Fruit fly (Drosophila melanogaster) whole organism, embryonic: ENCODE results near the gene pyd.

Experiments
- Awh ChIP-seq: fragments of 200-800 bp; sonication (Bioruptor generic); IDR thresholded peaks from 2 replicates; pipeline ENCODE4, ENCODE4 v1.3.6; 2022; ENCODE audit warnings: missing biosample characterization, missing genetic modification characterization
- Blimp-1 ChIP-seq: fragments of 200-800 bp; sonication (Bioruptor generic); optimal IDR thresholded peaks from 3 replicates; lab custom pipeline; 2018; ENCODE audit warnings: missing biosample characterization, missing genetic modification characterization, mild to moderate bottlenecking, moderate library complexity, missing genetic modification reagents
- CG10462 ChIP-seq: fragments of 200-800 bp; sonication (Bioruptor generic); optimal IDR thresholded peaks from 2 replicates; lab custom pipeline; 2016; ENCODE audit warnings: missing biosample characterization, missing genetic modification characterization
- CG10565 ChIP-seq: fragments of 200-800 bp; sonication (Bioruptor generic); optimal IDR thresholded peaks from 3 replicates; lab custom pipeline; 2016; ENCODE audit warnings: missing biosample characterization, mild to moderate bottlenecking, missing genetic modification characterization
- CG13894 ChIP-seq: fragments of 200-800 bp; sonication (Bioruptor generic); optimal IDR thresholded peaks from 3 replicates; lab custom pipeline; 2018; ENCODE audit warnings: missing biosample characterization, mild to moderate bottlenecking, missing genetic modification characterization, moderate library complexity
- CG15601 ChIP-seq: fragments of 200-800 bp; sonication (Bioruptor generic); optimal IDR thresholded peaks from 3 replicates; lab custom pipeline; 2019; ENCODE audit warnings: missing biosample characterization, mild to moderate bottlenecking, missing genetic modification characterization, moderate library complexity
- CG2199 ChIP-seq: fragments of 200-800 bp; sonication (Bioruptor generic); IDR thresholded peaks from 3 replicates; pipeline ENCODE4 v1.3.6; 2022; ENCODE audit warnings: missing biosample characterization, missing genetic modification characterization
- CG2202 ChIP-seq: fragments of 200-800 bp; sonication (Bioruptor generic); optimal IDR thresholded peaks from 2 replicates; lab custom pipeline; 2018; ENCODE audit warnings: missing biosample characterization, mild to moderate bottlenecking, missing genetic modification characterization
- CG2889 ChIP-seq: fragments of 200-800 bp; sonication (Bioruptor generic); IDR thresholded peaks from 3 replicates; pipeline ENCODE4 v1.3.6; 2022; ENCODE audit warnings: missing biosample characterization, missing genetic modification characterization
- CG32772 ChIP-seq: fragments of 200-800 bp; sonication (Bioruptor generic); IDR thresholded peaks from 2 replicates; pipeline ENCODE4 v1.3.6; 2022; ENCODE audit warnings: missing biosample characterization, missing genetic modification characterization
- CG33557 ChIP-seq: fragments of 200-800 bp; sonication (Bioruptor generic); optimal IDR thresholded peaks from 2 replicates; lab custom pipeline; 2019; ENCODE audit warnings: missing biosample characterization, mild to moderate bottlenecking, missing genetic modification characterization, moderate library complexity
- CG4404 ChIP-seq: fragments of 200-800 bp; sonication (Bioruptor generic); IDR thresholded peaks from 2 replicates; pipeline ENCODE4 v1.3.6; 2022; ENCODE audit warnings: missing biosample characterization, missing genetic modification characterization
- CG4707 ChIP-seq: fragments of 200-800 bp; sonication (Bioruptor generic); optimal IDR thresholded peaks from 2 replicates; lab custom pipeline; 2018; ENCODE audit warnings: missing biosample characterization, mild to moderate bottlenecking, missing genetic modification characterization, moderate library complexity
- CG6254 ChIP-seq: fragments of 200-800 bp; sonication (Bioruptor generic); optimal IDR thresholded peaks from 3 replicates; lab custom pipeline; 2017; ENCODE audit warnings: mild to moderate bottlenecking, missing biosample characterization, missing genetic modification reagents, missing genetic modification characterization
- CG9215 ChIP-seq: fragments of 200-800 bp; sonication (Bioruptor generic); IDR thresholded peaks from 2 replicates; pipeline ENCODE4 v1.3.6; 2022; ENCODE audit warnings: missing biosample characterization, missing genetic modification characterization
- CkIIα-i1 ChIP-seq: fragments of 200-800 bp; sonication (Bioruptor generic); IDR thresholded peaks from 2 replicates; pipeline ENCODE4 v1.3.6; 2022; ENCODE audit warnings: missing biosample characterization, missing genetic modification characterization
- D19A ChIP-seq: fragments of 200-800 bp; optimal IDR thresholded peaks from 3 replicates; lab custom pipeline; 2019; ENCODE audit warnings: missing biosample characterization, mild to moderate bottlenecking, missing genetic modification characterization, moderate library complexity
- Dll ChIP-seq: fragments of 200-800 bp; sonication (Bioruptor generic); IDR thresholded peaks from 4 replicates; pipeline ENCODE4 v1.3.6; 2022; ENCODE audit warnings: missing biosample characterization, missing genetic modification characterization; ENCODE audit not compliant: partially characterized antibody
- Dref ChIP-seq: fragments of 200-800 bp; sonication (Bioruptor generic); IDR thresholded peaks from 2 replicates; pipeline ENCODE4 v1.3.6; 2022; ENCODE audit warnings: missing biosample characterization, missing genetic modification characterization
- Drgx ChIP-seq: fragments of 200-800 bp; sonication (Bioruptor generic); IDR thresholded peaks from 2 replicates; pipeline ENCODE4 v1.3.6; 2022; ENCODE audit warnings: missing biosample characterization, missing genetic modification characterization
- Fer2 ChIP-seq: fragments of 200-800 bp; sonication (Bioruptor generic); optimal IDR thresholded peaks from 2 replicates; lab custom pipeline; 2018; ENCODE audit warnings: missing biosample characterization, mild to moderate bottlenecking, missing genetic modification characterization, moderate library complexity
- H2.0 ChIP-seq: fragments of 200-800 bp; sonication (Bioruptor generic); IDR thresholded peaks from 2 replicates; pipeline ENCODE4 v1.3.6; 2022; ENCODE audit warnings: missing biosample characterization, missing genetic modification characterization
- HLHmδ ChIP-seq: fragments of 200-800 bp; sonication (Bioruptor generic); optimal IDR thresholded peaks from 2 replicates; lab custom pipeline; 2018; ENCODE audit warnings: missing biosample characterization, mild to moderate bottlenecking, missing genetic modification characterization, moderate library complexity
- Med ChIP-seq: fragments of 200-800 bp; sonication (Bioruptor generic); peaks from one replicate; lab custom pipeline; 2016; ENCODE audit warnings: missing biosample characterization, missing genetic modification characterization, mild to moderate bottlenecking, inconsistent platforms, moderate library complexity
- Opbp ChIP-seq: fragments of 200-800 bp; sonication (Bioruptor generic); IDR thresholded peaks from 3 replicates; pipeline ENCODE4 v1.3.6; 2022; ENCODE audit warnings: missing biosample characterization, missing genetic modification characterization; ENCODE audit not compliant: partially characterized antibody
- Rfx ChIP-seq: fragments of 200-800 bp; sonication (Bioruptor generic); IDR thresholded peaks from 2 replicates; pipeline ENCODE4 v1.3.6; 2022; ENCODE audit warnings: missing biosample characterization, missing genetic modification characterization
- Trl ChIP-seq, 3 experiments: fragments of >200 bp in 2 of 3; fragments of 200-800 bp in 1 of 3; sonication (Bioruptor generic) in 1 of 3; optimal IDR thresholded peaks; 2 replicates in 1 of 3; 3 replicates in 2 of 3; lab custom pipeline; 2016 to 2017; ENCODE audit warnings: missing biosample characterization in 1 of 3, missing genetic modification characterization in 1 of 3
- Usf ChIP-seq: fragments of 200-800 bp; sonication (Bioruptor generic); optimal IDR thresholded peaks from 2 replicates; lab custom pipeline; 2017; ENCODE audit warnings: missing genotype, missing biosample characterization, missing genetic modification characterization
- bcd ChIP-seq: fragments of 200-800 bp; sonication (Bioruptor generic); optimal IDR thresholded peaks from 2 replicates; lab custom pipeline; 2017; ENCODE audit warnings: missing biosample characterization, mild to moderate bottlenecking, missing genetic modification characterization
- bsh ChIP-seq, 2 experiments: fragments of 200-800 bp; sonication (Bioruptor generic); optimal IDR thresholded peaks; 2 replicates each; lab custom pipeline; 2017 to 2018; ENCODE audit warnings: mild to moderate bottlenecking in 2 of 2, missing biosample characterization in 2 of 2, missing genetic modification characterization in 2 of 2, moderate library complexity in 1 of 2
- ci ChIP-seq: fragments of 200-800 bp; sonication (Bioruptor generic); IDR thresholded peaks from 3 replicates; pipeline ENCODE4 v1.3.6; 2022; ENCODE audit warnings: missing biosample characterization, missing genetic modification characterization
- emc ChIP-seq: fragments of 200-800 bp; sonication (Bioruptor generic); optimal IDR thresholded peaks from 2 replicates; lab custom pipeline; 2016; ENCODE audit warnings: missing biosample characterization, missing genetic modification characterization
- gcm ChIP-seq: fragments of 200-800 bp; sonication (Bioruptor generic); optimal IDR thresholded peaks from 2 replicates; lab custom pipeline; 2019; ENCODE audit warnings: missing biosample characterization, mild to moderate bottlenecking, missing genetic modification characterization, moderate library complexity
- h ChIP-seq: fragments of >200 bp; optimal IDR thresholded peaks from 2 replicates; lab custom pipeline; 2017
- hbn ChIP-seq: fragments of 200-800 bp; sonication (Bioruptor generic); IDR thresholded peaks from 2 replicates; pipeline ENCODE4 v1.3.6; 2022; ENCODE audit warnings: missing biosample characterization, missing genetic modification characterization; ENCODE audit not compliant: partially characterized antibody
- kni ChIP-seq: fragments of 200-800 bp; sonication (Bioruptor generic); optimal IDR thresholded peaks from 3 replicates; lab custom pipeline; 2017; ENCODE audit warnings: mild to moderate bottlenecking, missing biosample characterization, missing genetic modification reagents, missing genetic modification characterization
- lov ChIP-seq, 2 experiments: fragments of 200-800 bp in 1 of 2; fragments of >200 bp in 1 of 2; sonication (Bioruptor generic) in 1 of 2; IDR thresholded peaks in 1 of 2; optimal IDR thresholded peaks in 1 of 2; 2 replicates in 1 of 2; 3 replicates in 1 of 2; pipeline versions ENCODE4 v1.3.6 to Lab custom; 2017 to 2022; ENCODE audit warnings: missing biosample characterization in 1 of 2, missing genetic modification characterization in 1 of 2
- mld ChIP-seq: fragments of 200-800 bp; sonication (Bioruptor generic); IDR thresholded peaks from 3 replicates; pipeline ENCODE4 v1.3.6; 2022; ENCODE audit warnings: missing biosample characterization, missing genetic modification characterization; ENCODE audit not compliant: partially characterized antibody
- nom ChIP-seq: fragments of 200-800 bp; sonication (Bioruptor generic); optimal IDR thresholded peaks from 2 replicates; lab custom pipeline; 2017; ENCODE audit warnings: missing biosample characterization, missing genetic modification characterization, mild to moderate bottlenecking, moderate library complexity, missing genetic modification reagents
- peb ChIP-seq: fragments of 200-800 bp; sonication (Bioruptor generic); IDR thresholded peaks from 2 replicates; pipeline ENCODE4 v1.3.6; 2022; ENCODE audit warnings: missing biosample characterization, missing genetic modification characterization
- pzg ChIP-seq: fragments of 200-800 bp; sonication (Bioruptor generic); optimal IDR thresholded peaks from 3 replicates; lab custom pipeline; 2018; ENCODE audit warnings: missing biosample characterization, mild to moderate bottlenecking, missing genetic modification characterization, moderate library complexity
- sisA ChIP-seq: fragments of 200-800 bp; sonication (Bioruptor generic); IDR thresholded peaks from 2 replicates; pipeline ENCODE4 v1.3.6; 2022; ENCODE audit warnings: missing biosample characterization, missing genetic modification characterization
- sqz ChIP-seq: fragments of 200-800 bp; sonication (Bioruptor generic); optimal IDR thresholded peaks from 3 replicates; lab custom pipeline; 2018; ENCODE audit warnings: missing biosample characterization, mild to moderate bottlenecking, missing genetic modification characterization
- vvl ChIP-seq: fragments of 200-800 bp; sonication (Bioruptor generic); IDR thresholded peaks from 2 replicates; pipeline ENCODE4 v1.3.6; 2022; ENCODE audit warnings: missing biosample characterization, missing genetic modification characterization
- yki ChIP-seq: fragments of >200 bp; optimal IDR thresholded peaks from 3 replicates; lab custom pipeline; 2018
- z ChIP-seq: fragments of 200-800 bp; sonication (Bioruptor generic); IDR thresholded peaks from 3 replicates; pipeline ENCODE4 v1.3.6; 2022; ENCODE audit warnings: missing biosample characterization, missing genetic modification characterization
- zen2 ChIP-seq: fragments of 200-800 bp; sonication (Bioruptor generic); IDR thresholded peaks from 3 replicates; pipeline ENCODE4 v1.3.6; 2022; ENCODE audit warnings: missing biosample characterization, missing genetic modification characterization; ENCODE audit not compliant: partially characterized antibody
- zfh2 ChIP-seq: fragments of 200-800 bp; sonication (Bioruptor generic); optimal IDR thresholded peaks from 2 replicates; lab custom pipeline; 2016; ENCODE audit warnings: missing biosample characterization, missing genetic modification characterization

Gene pyd

dm6 chr3R:8792463-8793175 is 139.1 kb downstream of the pyd start:
- TF ChIP-seq z (GFP tag; lab: Robert Waterston, UW) (peak; percentile 89), bsh (GFP tag; optimal IDR thresholded peaks at IDR 0.05; lab: Kevin White, UChicago) (peak in 1 of 2 experiments; percentile 84), peb (GFP tag; lab: Robert Waterston, UW) (no peak), mld (GFP tag; lab: Robert Waterston, UW) (no peak), CG33557 (GFP tag; lab: Kevin White, UChicago) (no peak), Dref (GFP tag; lab: Robert Waterston, UW) (no peak), zfh2 (GFP tag; lab: Kevin White, UChicago) (no peak), CG2889 (no peak), h (lab: Kevin White, UChicago) (no peak), CG6254 (GFP tag; lab: Kevin White, UChicago) (no peak), emc (no peak), Awh (GFP tag; lab: Robert Waterston, UW) (no peak), CkIIα-i1 (GFP tag; lab: Robert Waterston, UW) (no peak), yki (lab: Kevin White, UChicago) (peak; percentile 36), sqz (GFP tag; lab: Kevin White, UChicago) (peak; percentile 64), CG13894 (tag; lab: Kevin White, UChicago) (peak; percentile 2), Trl (optimal IDR thresholded peaks at IDR 0.05; lab: Kevin White, UChicago) (peak; percentile 27 to 80), Trl (GFP tag; optimal IDR thresholded peaks at IDR 0.05; lab: Kevin White, UChicago) (no peak), D19A (no peak), ci (GFP tag; lab: Robert Waterston, UW) (0 out of 3 replicates have a peak, but pooled peaks have one; percentile 24), Fer2 (tag; lab: Kevin White, UChicago) (no peak), Usf (GFP tag; lab: Kevin White, UChicago) (no peak), CG2202 (tag; lab: Kevin White, UChicago) (no peak), zen2 (GFP tag; lab: Robert Waterston, UW) (no peak), hbn (GFP tag; lab: Robert Waterston, UW) (no peak), bcd (no peak), CG32772 (peak; percentile 26; the same call in 1 of the 2 replicates), Med (GFP tag; lab: Kevin White, UChicago) (peak; percentile 62), Dll (GFP tag; lab: Robert Waterston, UW) (0 out of 4 replicates have a peak, but pooled peaks have one; percentile 27), HLHmδ (GFP tag; lab: Kevin White, UChicago) (no peak), CG4404 (GFP tag; lab: Robert Waterston, UW) (no peak), Rfx (GFP tag; lab: Robert Waterston, UW) (no peak), lov (optimal IDR thresholded peaks at IDR 0.05; lab: Kevin White, UChicago) (no peak), lov (GFP tag; IDR thresholded peaks at IDR 0.05; lab: Robert Waterston, UW) (no peak), sisA (GFP tag; lab: Robert Waterston, UW) (no peak), CG4707 (no peak), kni (GFP tag; lab: Kevin White, UChicago) (peak; percentile 50), pzg (no peak), CG9215 (no peak), Drgx (peak; percentile 51; the same call in 1 of the 2 replicates), CG15601 (tag; lab: Kevin White, UChicago) (no peak), CG10462 (GFP tag; lab: Kevin White, UChicago) (no peak), H2.0 (GFP tag; lab: Robert Waterston, UW) (no peak), gcm (GFP tag; lab: Kevin White, UChicago) (no peak), Blimp-1 (GFP tag; lab: Kevin White, UChicago) (peak; percentile 87), vvl (peak; percentile 19; the same call in 1 of the 2 replicates), Opbp (GFP tag; lab: Robert Waterston, UW) (0 out of 3 replicates have a peak, but pooled peaks have one; percentile 49), nom (GFP tag; lab: Kevin White, UChicago) (peak; percentile 94), CG2199 (GFP tag; lab: Robert Waterston, UW) (no peak), CG10565 (no peak)
